Worm (Caenorhabditis elegans) whole organism, mixed stage, embryonic: Measurements from ENCODE around the gene F01E11.20.

Source experiments
- ceh-43 ChIP-seq: fragments of 200-800 bp; sonication (Bioruptor generic); optimal IDR thresholded peaks from 2 replicates; lab custom pipeline; 2018; ENCODE audit warnings: mild to moderate bottlenecking, missing genetic modification characterization, moderate library complexity, missing compliant biosample characterization
- elt-1 ChIP-seq: sonication (generic microtip); optimal IDR thresholded peaks from 2 replicates; lab custom pipeline; 2017; ENCODE audit warnings: missing genetic modification characterization, mild to moderate bottlenecking, missing compliant biosample characterization, antibody characterized with exemption, moderate library complexity, borderline replicate concordance; ENCODE audit not compliant: insufficient read depth
- elt-3 ChIP-seq: fragments of 150-350 bp; optimal IDR thresholded peaks from 2 replicates; lab custom pipeline; 2014; ENCODE audit warnings: missing biosample characterization, missing genetic modification characterization
- mep-1 ChIP-seq: fragments of 150-350 bp; optimal IDR thresholded peaks from 2 replicates; lab custom pipeline; 2017; ENCODE audit warnings: missing biosample characterization, missing genetic modification reagents, missing genetic modification characterization, inconsistent platforms
- nhr-12 ChIP-seq: fragments of 150-350 bp; optimal IDR thresholded peaks from 2 replicates; lab custom pipeline; 2014; ENCODE audit warnings: missing biosample characterization, missing genetic modification characterization
- nhr-237 ChIP-seq: fragments of 150-350 bp; optimal IDR thresholded peaks from 2 replicates; lab custom pipeline; 2014; ENCODE audit warnings: missing biosample characterization, missing genetic modification characterization
- nhr-28 ChIP-seq: fragments of 150-350 bp; optimal IDR thresholded peaks from 2 replicates; lab custom pipeline; 2014; ENCODE audit warnings: missing biosample characterization, missing genetic modification characterization
- pha-4 ChIP-seq: fragments of 150-350 bp; optimal IDR thresholded peaks from 2 replicates; lab custom pipeline; 2018; ENCODE audit warnings: missing biosample characterization, missing genetic modification reagents, missing genetic modification characterization
- sem-2 ChIP-seq: fragments of 200-800 bp; sonication (Bioruptor generic); optimal IDR thresholded peaks from 2 replicates; lab custom pipeline; 2018; ENCODE audit warnings: mild to moderate bottlenecking, missing genetic modification characterization, missing compliant biosample characterization
- snpc-4 ChIP-seq: fragments of 150-350 bp; optimal IDR thresholded peaks from 2 replicates; lab custom pipeline; 2014; ENCODE audit warnings: missing biosample characterization, missing genetic modification characterization
- sptf-1 ChIP-seq: sonication (generic microtip); optimal IDR thresholded peaks from 2 replicates; lab custom pipeline; 2017; ENCODE audit warnings: mild to moderate bottlenecking, missing genetic modification characterization, moderate library complexity, missing compliant biosample characterization
- unc-39 ChIP-seq: fragments of 150-350 bp; optimal IDR thresholded peaks from 2 replicates; lab custom pipeline; 2014; ENCODE audit warnings: missing biosample characterization, missing genetic modification characterization
- unc-62 ChIP-seq: fragments of 150-350 bp; optimal IDR thresholded peaks from 2 replicates; lab custom pipeline; 2014; ENCODE audit warnings: missing biosample characterization, missing genetic modification reagents, missing genetic modification characterization
- ztf-11 ChIP-seq: fragments of 150-350 bp; optimal IDR thresholded peaks from 2 replicates; lab custom pipeline; 2014; ENCODE audit warnings: missing biosample characterization, missing genetic modification characterization

ce11 chrX:7037998-7038397 lies 41.6 kb upstream of the F01E11.20 start:
- TF ChIP-seq nhr-237 (tag; lab: Kevin White, UChicago) (no peak), unc-39 (no peak), mep-1 (tag; lab: Kevin White, UChicago) (no peak), ztf-11 (tag; lab: Kevin White, UChicago) (no peak), unc-62 (GFP tag; lab: Kevin White, UChicago) (no peak), sem-2 (GFP tag; lab: Kevin White, UChicago) (no peak), sptf-1 (no peak), snpc-4 (tag; lab: Kevin White, UChicago) (no peak), pha-4 (tag; lab: Kevin White, UChicago) (no peak), ceh-43 (GFP tag; lab: Kevin White, UChicago) (no peak), elt-1 (no peak), nhr-28 (tag; lab: Kevin White, UChicago) (no peak), elt-3 (no peak), nhr-12 (tag; lab: Kevin White, UChicago) (no peak)
